Fruit fly (Drosophila melanogaster) whole organism, embryonic: Measurements from ENCODE around the gene CG13894.
A peak's percentile ranks its signal among the peaks of the same experiment; 100 is the strongest.

Source experiments
- Adf1 ChIP-seq: fragments of 200-800 bp; sonication (Bioruptor generic); IDR thresholded peaks from 2 replicates; pipeline ENCODE4 v1.3.6; 2022; ENCODE audit warnings: missing biosample characterization, missing genetic modification characterization
- Bdp1 ChIP-seq: fragments of 200-800 bp; sonication (Bioruptor generic); optimal IDR thresholded peaks from 3 replicates; lab custom pipeline; 2016; ENCODE audit warnings: missing biosample characterization, missing genetic modification characterization
- CG10274 ChIP-seq: fragments of 200-800 bp; sonication (Bioruptor generic); optimal IDR thresholded peaks from 3 replicates; lab custom pipeline; 2017; ENCODE audit warnings: missing biosample characterization, mild to moderate bottlenecking, missing genetic modification characterization
- CG10654 ChIP-seq: fragments of 200-800 bp; sonication (Bioruptor generic); optimal IDR thresholded peaks from 2 replicates; lab custom pipeline; 2016; ENCODE audit warnings: missing biosample characterization, missing genetic modification characterization
- CG12659 ChIP-seq: fragments of 200-800 bp; sonication (Bioruptor generic); optimal IDR thresholded peaks from 3 replicates; lab custom pipeline; 2017; ENCODE audit warnings: mild to moderate bottlenecking, missing biosample characterization, missing genetic modification reagents, missing genetic modification characterization
- CG13296 ChIP-seq: fragments of 200-800 bp; sonication (Bioruptor generic); optimal IDR thresholded peaks from 3 replicates; lab custom pipeline; 2018; ENCODE audit warnings: missing biosample characterization, mild to moderate bottlenecking, missing genetic modification characterization
- CG13775 ChIP-seq: fragments of 200-800 bp; sonication (Bioruptor generic); optimal IDR thresholded peaks from 3 replicates; lab custom pipeline; 2017; ENCODE audit warnings: missing biosample characterization, mild to moderate bottlenecking, missing genetic modification characterization
- CG14667 ChIP-seq: fragments of 200-800 bp; sonication (Bioruptor generic); IDR thresholded peaks from 2 replicates; pipeline ENCODE4 v1.3.6; 2022; ENCODE audit warnings: missing biosample characterization, missing genetic modification characterization
- CG15479 ChIP-seq: fragments of 200-800 bp; sonication (Bioruptor generic); optimal IDR thresholded peaks from 3 replicates; lab custom pipeline; 2019; ENCODE audit warnings: missing biosample characterization, mild to moderate bottlenecking, missing genetic modification characterization, moderate library complexity
- CG15601 ChIP-seq: fragments of 200-800 bp; sonication (Bioruptor generic); optimal IDR thresholded peaks from 3 replicates; lab custom pipeline; 2019; ENCODE audit warnings: missing biosample characterization, mild to moderate bottlenecking, missing genetic modification characterization, moderate library complexity
- CG15696 ChIP-seq: fragments of 200-800 bp; sonication (Bioruptor generic); optimal IDR thresholded peaks from 2 replicates; lab custom pipeline; 2019; ENCODE audit warnings: missing biosample characterization, mild to moderate bottlenecking, missing genetic modification characterization, moderate library complexity
- CG17568 ChIP-seq: fragments of 200-800 bp; sonication (Bioruptor generic); optimal IDR thresholded peaks from 2 replicates; lab custom pipeline; 2018; ENCODE audit warnings: missing biosample characterization, mild to moderate bottlenecking, missing genetic modification characterization, moderate library complexity
- CG2120 ChIP-seq: fragments of 200-800 bp; sonication (Bioruptor generic); optimal IDR thresholded peaks from 3 replicates; lab custom pipeline; 2016; ENCODE audit warnings: missing biosample characterization, missing genetic modification characterization
- CG2889 ChIP-seq: fragments of 200-800 bp; sonication (Bioruptor generic); IDR thresholded peaks from 3 replicates; pipeline ENCODE4 v1.3.6; 2022; ENCODE audit warnings: missing biosample characterization, missing genetic modification characterization
- CG32532 ChIP-seq: fragments of 200-800 bp; sonication (Bioruptor generic); IDR thresholded peaks from 2 replicates; pipeline ENCODE4 v1.3.6; 2022; ENCODE audit warnings: missing biosample characterization, missing genetic modification characterization
- CG42726 ChIP-seq: fragments of 200-800 bp; sonication (Bioruptor generic); IDR thresholded peaks from 2 replicates; pipeline ENCODE4 v1.3.6; 2022; ENCODE audit warnings: missing biosample characterization, missing genetic modification characterization; ENCODE audit not compliant: partially characterized antibody
- CG5245 ChIP-seq: fragments of 200-800 bp; sonication (Bioruptor generic); optimal IDR thresholded peaks from 3 replicates; lab custom pipeline; 2016; ENCODE audit warnings: missing biosample characterization, missing genetic modification characterization
- CG7556 ChIP-seq: fragments of 200-800 bp; sonication (Bioruptor generic); optimal IDR thresholded peaks from 2 replicates; lab custom pipeline; 2017; ENCODE audit warnings: missing biosample characterization, mild to moderate bottlenecking, missing genetic modification characterization
- CG8281 ChIP-seq: fragments of 200-800 bp; sonication (Bioruptor generic); optimal IDR thresholded peaks from 2 replicates; lab custom pipeline; 2018; ENCODE audit warnings: missing biosample characterization, mild to moderate bottlenecking, missing genetic modification characterization, moderate library complexity
- CrebB ChIP-seq: fragments of 200-800 bp; sonication (Bioruptor generic); optimal IDR thresholded peaks from 3 replicates; lab custom pipeline; 2018; ENCODE audit warnings: missing biosample characterization, mild to moderate bottlenecking, missing genetic modification characterization
- HHEX ChIP-seq: fragments of 200-800 bp; sonication (Bioruptor generic); optimal IDR thresholded peaks from 3 replicates; lab custom pipeline; 2017; ENCODE audit warnings: missing biosample characterization, mild to moderate bottlenecking, missing genetic modification characterization, missing genetic modification reagents
- Hr51 ChIP-seq, 2 experiments: fragments of 200-800 bp; sonication (Bioruptor generic); optimal IDR thresholded peaks; 2 replicates in 1 of 2; 3 replicates in 1 of 2; lab custom pipeline; 2016 to 2018; ENCODE audit warnings: missing biosample characterization in 2 of 2, missing genetic modification characterization in 2 of 2, mild to moderate bottlenecking in 1 of 2, moderate library complexity in 1 of 2
- Lpt ChIP-seq: fragments of >200 bp; optimal IDR thresholded peaks from 2 replicates; lab custom pipeline; 2018; ENCODE audit warnings: missing biosample characterization, missing genetic modification characterization
- MTF-1 ChIP-seq: fragments of 200-800 bp; sonication (Bioruptor generic); optimal IDR thresholded peaks from 2 replicates; lab custom pipeline; 2018; ENCODE audit warnings: missing biosample characterization, mild to moderate bottlenecking, missing genetic modification characterization, borderline replicate concordance
- Max ChIP-seq: fragments of 200-800 bp; sonication (Bioruptor generic); optimal IDR thresholded peaks from 2 replicates; lab custom pipeline; 2016; ENCODE audit warnings: missing biosample characterization, mild to moderate bottlenecking, missing genetic modification characterization
- Spps ChIP-seq: fragments of 200-800 bp; sonication (Bioruptor generic); optimal IDR thresholded peaks from 2 replicates; lab custom pipeline; 2018; ENCODE audit warnings: missing biosample characterization, mild to moderate bottlenecking, missing genetic modification characterization
- Sry-β ChIP-seq: fragments of 200-800 bp; sonication (Bioruptor generic); optimal IDR thresholded peaks from 2 replicates; lab custom pipeline; 2018; ENCODE audit warnings: missing biosample characterization, mild to moderate bottlenecking, missing genetic modification characterization, moderate library complexity
- TFAM ChIP-seq: fragments of 200-800 bp; sonication (Bioruptor generic); optimal IDR thresholded peaks from 2 replicates; lab custom pipeline; 2017; ENCODE audit warnings: missing biosample characterization, missing genetic modification characterization, inconsistent platforms
- al ChIP-seq: fragments of 200-800 bp; sonication (Bioruptor generic); IDR thresholded peaks from 2 replicates; pipeline ENCODE4 v1.3.6; 2022; ENCODE audit warnings: missing biosample characterization, missing genetic modification characterization
- bbx ChIP-seq: fragments of 200-800 bp; sonication (Bioruptor generic); IDR thresholded peaks from 2 replicates; pipeline ENCODE4 v1.3.6; 2022; ENCODE audit warnings: missing biosample characterization, missing genetic modification characterization; ENCODE audit not compliant: partially characterized antibody
- dmrt11E ChIP-seq: fragments of 200-800 bp; sonication (Bioruptor generic); optimal IDR thresholded peaks from 3 replicates; lab custom pipeline; 2018; ENCODE audit warnings: missing biosample characterization, mild to moderate bottlenecking, missing genetic modification characterization, moderate library complexity
- dmrt99B ChIP-seq: fragments of 200-800 bp; sonication (Bioruptor generic); optimal IDR thresholded peaks from 2 replicates; lab custom pipeline; 2018; ENCODE audit warnings: missing biosample characterization, mild to moderate bottlenecking, missing genetic modification characterization, moderate library complexity
- emc ChIP-seq: fragments of 200-800 bp; sonication (Bioruptor generic); optimal IDR thresholded peaks from 2 replicates; lab custom pipeline; 2016; ENCODE audit warnings: missing biosample characterization, missing genetic modification characterization
- gce ChIP-seq: fragments of 200-800 bp; sonication (Bioruptor generic); IDR thresholded peaks from 3 replicates; pipeline ENCODE4 v1.3.6; 2022; ENCODE audit warnings: missing biosample characterization, missing genetic modification characterization
- gem ChIP-seq: fragments of 200-800 bp; sonication (Bioruptor generic); optimal IDR thresholded peaks from 2 replicates; lab custom pipeline; 2019; ENCODE audit warnings: missing biosample characterization, mild to moderate bottlenecking, missing genetic modification characterization, moderate library complexity
- gro ChIP-seq: fragments of 200-800 bp; sonication (Bioruptor generic); optimal IDR thresholded peaks from 2 replicates; lab custom pipeline; 2016; ENCODE audit warnings: missing biosample characterization, missing genetic modification characterization
- lmd ChIP-seq: fragments of 200-800 bp; sonication (Bioruptor generic); IDR thresholded peaks from 2 replicates; pipeline ENCODE4 v1.3.6; 2022; ENCODE audit warnings: missing biosample characterization, missing genetic modification characterization
- lola ChIP-seq, 3 experiments: fragments of >200 bp in 2 of 3; fragments of 200-800 bp in 1 of 3; sonication (Bioruptor generic) in 1 of 3; optimal IDR thresholded peaks; 2 replicates each; lab custom pipeline; 2017 to 2019; ENCODE audit warnings: missing biosample characterization in 3 of 3, missing genetic modification characterization in 3 of 3, mild to moderate bottlenecking in 1 of 3, moderate library complexity in 1 of 3
- lov ChIP-seq, 2 experiments: fragments of 200-800 bp in 1 of 2; fragments of >200 bp in 1 of 2; sonication (Bioruptor generic) in 1 of 2; IDR thresholded peaks in 1 of 2; optimal IDR thresholded peaks in 1 of 2; 2 replicates in 1 of 2; 3 replicates in 1 of 2; pipeline versions ENCODE4 v1.3.6 to Lab custom; 2017 to 2022; ENCODE audit warnings: missing biosample characterization in 1 of 2, missing genetic modification characterization in 1 of 2
- org-1 ChIP-seq: fragments of 200-800 bp; sonication (Bioruptor generic); optimal IDR thresholded peaks from 2 replicates; lab custom pipeline; 2017; ENCODE audit warnings: missing biosample characterization, missing genetic modification characterization
- pan ChIP-seq, 4 experiments: fragments of >200 bp in 3 of 4; fragments of 200-800 bp in 1 of 4; sonication (Bioruptor generic) in 1 of 4; optimal IDR thresholded peaks in 3 of 4; IDR thresholded peaks in 1 of 4; 2 replicates each; pipeline versions ENCODE4 v1.3.6 to Lab custom; 2017 to 2022; ENCODE audit warnings: missing biosample characterization in 2 of 4, missing genetic modification characterization in 2 of 4, mixed read lengths in 1 of 4
- salm ChIP-seq: fragments of 200-800 bp; sonication (Bioruptor generic); optimal IDR thresholded peaks from 2 replicates; lab custom pipeline; 2018; ENCODE audit warnings: missing biosample characterization, mild to moderate bottlenecking, missing genetic modification characterization
- sd ChIP-seq: fragments of 200-800 bp; sonication (Bioruptor generic); optimal IDR thresholded peaks from 3 replicates; lab custom pipeline; 2018; ENCODE audit warnings: missing biosample characterization, mild to moderate bottlenecking, missing genetic modification characterization, moderate library complexity
- sens-2 ChIP-seq: fragments of 200-800 bp; sonication (Bioruptor generic); IDR thresholded peaks from 2 replicates; pipeline ENCODE4 v1.3.6; 2022; ENCODE audit warnings: missing biosample characterization, missing genetic modification characterization
- tio ChIP-seq: fragments of 200-800 bp; sonication (Bioruptor generic); optimal IDR thresholded peaks from 2 replicates; lab custom pipeline; 2017; ENCODE audit warnings: missing biosample characterization, missing genetic modification characterization, inconsistent platforms
- wdn ChIP-seq: fragments of 200-800 bp; sonication (Bioruptor generic); IDR thresholded peaks from 2 replicates; pipeline ENCODE4 v1.3.6; 2022; ENCODE audit warnings: missing biosample characterization, missing genetic modification characterization
- wek ChIP-seq: fragments of 200-800 bp; sonication (Bioruptor generic); optimal IDR thresholded peaks from 3 replicates; lab custom pipeline; 2018; ENCODE audit warnings: missing biosample characterization, mild to moderate bottlenecking, missing genetic modification characterization, moderate library complexity
- wor ChIP-seq: fragments of 200-800 bp; sonication (Bioruptor generic); IDR thresholded peaks from 2 replicates; pipeline ENCODE4 v1.3.6; 2022; ENCODE audit warnings: missing biosample characterization, missing genetic modification characterization
- zf30C ChIP-seq: fragments of 200-800 bp; sonication (Bioruptor generic); optimal IDR thresholded peaks from 3 replicates; lab custom pipeline; 2018; ENCODE audit warnings: missing biosample characterization, mild to moderate bottlenecking, missing genetic modification characterization

The CG13894 gene

dm6 chr3L:685441-685804, 13.5 kb downstream of the CG13894 start, which contains the start of gene ebd1 (continued):
- TF ChIP-seq lov (optimal IDR thresholded peaks at IDR 0.05; lab: Kevin White, UChicago) (no peak), lov (GFP tag; IDR thresholded peaks at IDR 0.05; lab: Robert Waterston, UW) (no peak), Lpt (no peak), org-1 (GFP tag; lab: Kevin White, UChicago) (no peak), CG7556 (GFP tag; lab: Kevin White, UChicago) (no peak), TFAM (GFP tag; lab: Kevin White, UChicago) (no peak), CG5245 (GFP tag; lab: Kevin White, UChicago) (no peak), tio (GFP tag; lab: Kevin White, UChicago) (no peak), lmd (GFP tag; lab: Robert Waterston, UW) (no peak), al (no peak), Adf1 (GFP tag; lab: Robert Waterston, UW) (no peak; the same call in 1 of the 2 replicates), CG15601 (tag; lab: Kevin White, UChicago) (no peak), sens-2 (GFP tag; lab: Robert Waterston, UW) (no peak), gro (GFP tag; lab: Kevin White, UChicago) (peak; percentile 25), salm (tag; lab: Kevin White, UChicago) (no peak), CG13296 (GFP tag; lab: Kevin White, UChicago) (no peak), CG8281 (tag; lab: Kevin White, UChicago) (no peak), Spps (tag; lab: Kevin White, UChicago) (no peak), wdn (GFP tag; lab: Robert Waterston, UW) (no peak), bbx (0 out of 2 replicates have a peak, but pooled peaks have one; percentile 8), CG2120 (GFP tag; lab: Kevin White, UChicago) (no peak), CG10274 (no peak), dmrt99B (tag; lab: Kevin White, UChicago) (no peak), CG10654 (GFP tag; lab: Kevin White, UChicago) (no peak), CG14667 (GFP tag; lab: Robert Waterston, UW) (no peak), Sry-β (GFP tag; lab: Kevin White, UChicago) (no peak), CrebB (tag; lab: Kevin White, UChicago) (peak; percentile 31), CG32532 (GFP tag; lab: Robert Waterston, UW) (peak; percentile 6; the same call in 1 of the 2 replicates), pan (optimal IDR thresholded peaks at IDR 0.05; lab: Kevin White, UChicago) (no peak), pan (GFP tag; optimal IDR thresholded peaks at IDR 0.05 in 1 of 2, IDR thresholded peaks at IDR 0.05 in 1 of 2) (no peak), HHEX (GFP tag; lab: Kevin White, UChicago) (no peak), sd (tag; lab: Kevin White, UChicago) (no peak), CG15696 (tag; lab: Kevin White, UChicago) (no peak), CG13775 (GFP tag; lab: Kevin White, UChicago) (no peak), zf30C (GFP tag; lab: Kevin White, UChicago) (no peak), wor (GFP tag; lab: Robert Waterston, UW) (no peak), gce (GFP tag; lab: Robert Waterston, UW) (no peak), CG15479 (GFP tag; lab: Kevin White, UChicago) (peak; percentile 95), CG42726 (0 out of 2 replicates have a peak, but pooled peaks have one; percentile 25), dmrt11E (tag; lab: Kevin White, UChicago) (no peak), CG12659 (peak; percentile 7), Max (GFP tag; lab: Kevin White, UChicago) (peak; percentile 19), wek (GFP tag; lab: Kevin White, UChicago) (no peak), gem (tag; lab: Kevin White, UChicago) (no peak), emc (GFP tag; lab: Kevin White, UChicago) (no peak), CG2889 (GFP tag; lab: Robert Waterston, UW) (no peak), lola (GFP tag; optimal IDR thresholded peaks at IDR 0.05; lab: Kevin White, UChicago) (no peak), CG17568 (GFP tag; lab: Kevin White, UChicago) (no peak), Bdp1 (GFP tag; lab: Kevin White, UChicago) (no peak), MTF-1 (no peak), Hr51 (GFP tag; optimal IDR thresholded peaks at IDR 0.05; lab: Kevin White, UChicago) (no peak)
